Fruit fly (Drosophila melanogaster) whole organism, embryonic: ENCODE results near the gene CG31468.
A peak's percentile ranks its signal among the peaks of the same experiment; 100 is the strongest.

Experiments used
- Aef1 ChIP-seq: fragments of 200-800 bp; sonication (Bioruptor generic); IDR thresholded peaks from 3 replicates; pipeline ENCODE4 v1.3.6; 2022; ENCODE audit warnings: missing biosample characterization, missing genetic modification characterization
- Atf3 ChIP-seq: fragments of 200-800 bp; sonication (Bioruptor generic); optimal IDR thresholded peaks from 3 replicates; lab custom pipeline; 2016; ENCODE audit warnings: missing biosample characterization, missing genetic modification characterization
- Bdp1 ChIP-seq: fragments of 200-800 bp; sonication (Bioruptor generic); optimal IDR thresholded peaks from 3 replicates; lab custom pipeline; 2016; ENCODE audit warnings: missing biosample characterization, missing genetic modification characterization
- CG10321 ChIP-seq: fragments of 200-800 bp; sonication (Bioruptor generic); IDR thresholded peaks from 2 replicates; pipeline ENCODE4 v1.3.6; 2022; ENCODE audit warnings: missing biosample characterization, missing genetic modification characterization
- CG10565 ChIP-seq: fragments of 200-800 bp; sonication (Bioruptor generic); optimal IDR thresholded peaks from 3 replicates; lab custom pipeline; 2016; ENCODE audit warnings: missing biosample characterization, mild to moderate bottlenecking, missing genetic modification characterization
- CG10654 ChIP-seq: fragments of 200-800 bp; sonication (Bioruptor generic); optimal IDR thresholded peaks from 2 replicates; lab custom pipeline; 2016; ENCODE audit warnings: missing biosample characterization, missing genetic modification characterization
- CG10959 ChIP-seq: fragments of 200-800 bp; sonication (Bioruptor generic); IDR thresholded peaks from 2 replicates; pipeline ENCODE4 v1.3.6; 2022; ENCODE audit warnings: missing biosample characterization, missing genetic modification characterization
- CG11504 ChIP-seq: fragments of 200-800 bp; sonication (Bioruptor generic); optimal IDR thresholded peaks from 3 replicates; lab custom pipeline; 2019; ENCODE audit warnings: missing biosample characterization, mild to moderate bottlenecking, missing genetic modification characterization, moderate library complexity
- CG12659 ChIP-seq: fragments of 200-800 bp; sonication (Bioruptor generic); optimal IDR thresholded peaks from 3 replicates; lab custom pipeline; 2017; ENCODE audit warnings: mild to moderate bottlenecking, missing biosample characterization, missing genetic modification reagents, missing genetic modification characterization
- CG13296 ChIP-seq: fragments of 200-800 bp; sonication (Bioruptor generic); optimal IDR thresholded peaks from 3 replicates; lab custom pipeline; 2018; ENCODE audit warnings: missing biosample characterization, mild to moderate bottlenecking, missing genetic modification characterization
- CG16815 ChIP-seq: fragments of 200-800 bp; sonication (Bioruptor generic); optimal IDR thresholded peaks from 3 replicates; lab custom pipeline; 2017; ENCODE audit warnings: missing biosample characterization, mild to moderate bottlenecking, missing genetic modification characterization
- CG16863 ChIP-seq: fragments of 200-800 bp; sonication (Bioruptor generic); optimal IDR thresholded peaks from 3 replicates; lab custom pipeline; 2016; ENCODE audit warnings: missing biosample characterization, missing genetic modification characterization
- CG17612 ChIP-seq: fragments of 200-800 bp; sonication (Bioruptor generic); IDR thresholded peaks from 2 replicates; pipeline ENCODE4 v1.3.6; 2022; ENCODE audit warnings: missing biosample characterization, missing genetic modification characterization
- CG18476 ChIP-seq: fragments of 200-800 bp; sonication (Bioruptor generic); optimal IDR thresholded peaks from 2 replicates; lab custom pipeline; 2016; ENCODE audit warnings: missing biosample characterization, mild to moderate bottlenecking, missing genetic modification characterization
- CG18619 ChIP-seq: fragments of 200-800 bp; sonication (Bioruptor generic); optimal IDR thresholded peaks from 3 replicates; lab custom pipeline; 2017; ENCODE audit warnings: missing biosample characterization, mild to moderate bottlenecking, missing genetic modification characterization
- CG30431 ChIP-seq: fragments of 200-800 bp; sonication (Bioruptor generic); optimal IDR thresholded peaks from 2 replicates; lab custom pipeline; 2017; ENCODE audit warnings: missing biosample characterization, missing genetic modification characterization
- CG34422 ChIP-seq: fragments of 200-800 bp; sonication (Bioruptor generic); IDR thresholded peaks from 3 replicates; pipeline ENCODE4 v1.3.6; 2022; ENCODE audit warnings: missing biosample characterization, missing genetic modification characterization
- CG5245 ChIP-seq: fragments of 200-800 bp; sonication (Bioruptor generic); optimal IDR thresholded peaks from 3 replicates; lab custom pipeline; 2016; ENCODE audit warnings: missing biosample characterization, missing genetic modification characterization
- CG5953 ChIP-seq: fragments of 200-800 bp; sonication (Bioruptor generic); IDR thresholded peaks from 2 replicates; pipeline ENCODE4 v1.3.6; 2022; ENCODE audit warnings: missing biosample characterization, missing genetic modification characterization
- CG6272 ChIP-seq: fragments of 200-800 bp; sonication (Bioruptor generic); IDR thresholded peaks from 2 replicates; pipeline ENCODE4 v1.3.6; 2022; ENCODE audit warnings: missing biosample characterization, missing genetic modification characterization
- CG6654 ChIP-seq: fragments of 200-800 bp; sonication (Bioruptor generic); optimal IDR thresholded peaks from 2 replicates; lab custom pipeline; 2017; ENCODE audit warnings: missing biosample characterization, mild to moderate bottlenecking, missing genetic modification characterization
- CG7271 ChIP-seq: fragments of 200-800 bp; sonication (Bioruptor generic); optimal IDR thresholded peaks from 2 replicates; lab custom pipeline; 2018; ENCODE audit warnings: missing biosample characterization, mild to moderate bottlenecking, missing genetic modification characterization, moderate library complexity
- Dad ChIP-seq: fragments of 200-800 bp; sonication (Bioruptor generic); optimal IDR thresholded peaks from 3 replicates; lab custom pipeline; 2016; ENCODE audit warnings: missing biosample characterization, missing genetic modification characterization
- Dfd ChIP-seq, 2 experiments: fragments of >200 bp; optimal IDR thresholded peaks; 2 replicates each; lab custom pipeline; 2017; ENCODE audit warnings: missing biosample characterization in 2 of 2, missing genetic modification characterization in 2 of 2
- Doc3 ChIP-seq: fragments of 200-800 bp; sonication (Bioruptor generic); IDR thresholded peaks from 3 replicates; pipeline ENCODE4 v1.3.6; 2022; ENCODE audit warnings: missing biosample characterization, missing genetic modification characterization; ENCODE audit not compliant: partially characterized antibody
- E2f1 ChIP-seq: fragments of 200-800 bp; sonication (Bioruptor generic); IDR thresholded peaks from 2 replicates; pipeline ENCODE4 v1.3.6; 2022; ENCODE audit warnings: missing biosample characterization, missing genetic modification characterization
- H2.0 ChIP-seq: fragments of 200-800 bp; sonication (Bioruptor generic); IDR thresholded peaks from 2 replicates; pipeline ENCODE4 v1.3.6; 2022; ENCODE audit warnings: missing biosample characterization, missing genetic modification characterization
- Hsf ChIP-seq: fragments of 200-800 bp; sonication (Bioruptor generic); optimal IDR thresholded peaks from 3 replicates; lab custom pipeline; 2016; ENCODE audit warnings: missing biosample characterization, missing genetic modification characterization
- Lhr ChIP-seq: fragments of 200-800 bp; sonication (Bioruptor generic); optimal IDR thresholded peaks from 3 replicates; lab custom pipeline; 2017; ENCODE audit warnings: mild to moderate bottlenecking, missing biosample characterization, missing genetic modification reagents, missing genetic modification characterization
- MESR4 ChIP-seq: fragments of 200-800 bp; sonication (Bioruptor generic); optimal IDR thresholded peaks from 2 replicates; lab custom pipeline; 2018; ENCODE audit warnings: missing biosample characterization, mild to moderate bottlenecking, missing genetic modification characterization, moderate library complexity
- MTF-1 ChIP-seq: fragments of 200-800 bp; sonication (Bioruptor generic); optimal IDR thresholded peaks from 2 replicates; lab custom pipeline; 2018; ENCODE audit warnings: missing biosample characterization, mild to moderate bottlenecking, missing genetic modification characterization, borderline replicate concordance
- Mad ChIP-seq: fragments of 200-800 bp; sonication (Bioruptor generic); optimal IDR thresholded peaks from 2 replicates; lab custom pipeline; 2016; ENCODE audit warnings: missing biosample characterization, missing genetic modification characterization
- NFAT ChIP-seq: fragments of 200-800 bp; sonication (Bioruptor generic); IDR thresholded peaks from 2 replicates; pipeline ENCODE4 v1.3.6; 2022; ENCODE audit warnings: missing biosample characterization, missing genetic modification characterization
- Side ChIP-seq: fragments of 200-800 bp; sonication (Bioruptor generic); optimal IDR thresholded peaks from 2 replicates; lab custom pipeline; 2016; ENCODE audit warnings: missing biosample characterization, missing genetic modification characterization
- ab ChIP-seq: fragments of 200-800 bp; sonication (Bioruptor generic); optimal IDR thresholded peaks from 2 replicates; lab custom pipeline; 2016; ENCODE audit warnings: missing biosample characterization, missing genetic modification characterization
- ase ChIP-seq: fragments of 200-800 bp; sonication (Bioruptor generic); IDR thresholded peaks from 3 replicates; pipeline ENCODE4 v1.3.6; 2022; ENCODE audit warnings: missing biosample characterization, missing genetic modification characterization
- az2 ChIP-seq: fragments of 200-800 bp; sonication (Bioruptor generic); optimal IDR thresholded peaks from 3 replicates; lab custom pipeline; 2016; ENCODE audit warnings: missing biosample characterization, missing genetic modification characterization
- bcd ChIP-seq: fragments of 200-800 bp; sonication (Bioruptor generic); optimal IDR thresholded peaks from 2 replicates; lab custom pipeline; 2017; ENCODE audit warnings: missing biosample characterization, mild to moderate bottlenecking, missing genetic modification characterization
- br ChIP-seq: fragments of >200 bp; optimal IDR thresholded peaks from 2 replicates; lab custom pipeline; 2017
- corto ChIP-seq: fragments of 200-800 bp; sonication (Bioruptor generic); optimal IDR thresholded peaks from 2 replicates; lab custom pipeline; 2016; ENCODE audit warnings: missing biosample characterization, mild to moderate bottlenecking, missing genetic modification characterization, moderate library complexity
- disco-r ChIP-seq: fragments of 200-800 bp; sonication (Bioruptor generic); optimal IDR thresholded peaks from 2 replicates; lab custom pipeline; 2016; ENCODE audit warnings: missing biosample characterization, missing genetic modification characterization
- grn ChIP-seq: fragments of 200-800 bp; sonication (Bioruptor generic); optimal IDR thresholded peaks from 3 replicates; lab custom pipeline; 2017; ENCODE audit warnings: missing biosample characterization, missing genetic modification characterization
- kah ChIP-seq: fragments of 200-800 bp; sonication (Bioruptor generic); optimal IDR thresholded peaks from 2 replicates; lab custom pipeline; 2018; ENCODE audit warnings: missing biosample characterization, mild to moderate bottlenecking, missing genetic modification characterization
- lbe ChIP-seq: fragments of 200-800 bp; sonication (Bioruptor generic); optimal IDR thresholded peaks from 2 replicates; lab custom pipeline; 2016; ENCODE audit warnings: missing biosample characterization, mild to moderate bottlenecking, missing genetic modification characterization
- mam ChIP-seq: fragments of 200-800 bp; sonication (Bioruptor generic); optimal IDR thresholded peaks from 3 replicates; lab custom pipeline; 2016; ENCODE audit warnings: missing biosample characterization, missing genetic modification characterization
- org-1 ChIP-seq: fragments of 200-800 bp; sonication (Bioruptor generic); optimal IDR thresholded peaks from 2 replicates; lab custom pipeline; 2017; ENCODE audit warnings: missing biosample characterization, missing genetic modification characterization
- peb ChIP-seq: fragments of 200-800 bp; sonication (Bioruptor generic); IDR thresholded peaks from 2 replicates; pipeline ENCODE4 v1.3.6; 2022; ENCODE audit warnings: missing biosample characterization, missing genetic modification characterization
- salm ChIP-seq: fragments of 200-800 bp; sonication (Bioruptor generic); optimal IDR thresholded peaks from 2 replicates; lab custom pipeline; 2018; ENCODE audit warnings: missing biosample characterization, mild to moderate bottlenecking, missing genetic modification characterization
- scrt ChIP-seq: fragments of 200-800 bp; sonication (Bioruptor generic); optimal IDR thresholded peaks from 2 replicates; lab custom pipeline; 2018; ENCODE audit warnings: missing biosample characterization, mild to moderate bottlenecking, missing genetic modification characterization, moderate library complexity
- twi ChIP-seq: fragments of 200-800 bp; optimal IDR thresholded peaks from 2 replicates; lab custom pipeline; 2019; ENCODE audit warnings: missing biosample characterization, mild to moderate bottlenecking, missing genetic modification characterization, moderate library complexity
- wdn ChIP-seq: fragments of 200-800 bp; sonication (Bioruptor generic); IDR thresholded peaks from 2 replicates; pipeline ENCODE4 v1.3.6; 2022; ENCODE audit warnings: missing biosample characterization, missing genetic modification characterization
- zfh2 ChIP-seq: fragments of 200-800 bp; sonication (Bioruptor generic); optimal IDR thresholded peaks from 2 replicates; lab custom pipeline; 2016; ENCODE audit warnings: missing biosample characterization, missing genetic modification characterization

CG31468 gene

dm6 chr3R:23713901-23714300 lies 13.7 kb upstream of the CG31468 start (continued):
- TF ChIP-seq Doc3 (no peak), MTF-1 (GFP tag; lab: Kevin White, UChicago) (no peak), Dad (GFP tag; lab: Kevin White, UChicago) (peak; percentile 51), bcd (GFP tag; lab: Kevin White, UChicago) (peak; percentile 47), CG10959 (peak; percentile 13; the same call in 1 of the 2 replicates), NFAT (GFP tag; lab: Robert Waterston, UW) (no peak), wdn (GFP tag; lab: Robert Waterston, UW) (0 out of 2 replicates have a peak, but pooled peaks have one; percentile 27), br (lab: Kevin White, UChicago) (no peak), H2.0 (peak; percentile 57), Hsf (peak; percentile 57), salm (tag; lab: Kevin White, UChicago) (peak; percentile 56), CG17612 (GFP tag; lab: Robert Waterston, UW) (no peak), CG13296 (peak; percentile 11), az2 (GFP tag; lab: Kevin White, UChicago) (peak; percentile 78), twi (peak; percentile 31), CG34422 (GFP tag; lab: Robert Waterston, UW) (peak; percentile 60), lbe (GFP tag; lab: Kevin White, UChicago) (peak; percentile 77), Bdp1 (peak; percentile 41), CG18619 (GFP tag; lab: Kevin White, UChicago) (peak; percentile 41), CG18476 (GFP tag; lab: Kevin White, UChicago) (peak; percentile 34), grn (GFP tag; lab: Kevin White, UChicago) (no peak), corto (GFP tag; lab: Kevin White, UChicago) (peak; percentile 36), peb (GFP tag; lab: Robert Waterston, UW) (no peak), CG10654 (peak; percentile 56), CG5245 (GFP tag; lab: Kevin White, UChicago) (peak; percentile 59), CG12659 (GFP tag; lab: Kevin White, UChicago) (peak; percentile 38), scrt (GFP tag; lab: Kevin White, UChicago) (peak; percentile 14), org-1 (GFP tag; lab: Kevin White, UChicago) (peak; percentile 18), CG5953 (GFP tag; lab: Robert Waterston, UW) (peak; percentile 34; the same call in 1 of the 2 replicates), CG10321 (GFP tag; lab: Robert Waterston, UW) (no peak), CG16863 (GFP tag; lab: Kevin White, UChicago) (peak; percentile 43), CG7271 (tag; lab: Kevin White, UChicago) (peak; percentile 34), zfh2 (no peak), CG6272 (GFP tag; lab: Robert Waterston, UW) (no peak), Atf3 (GFP tag; lab: Kevin White, UChicago) (peak; percentile 41), Lhr (GFP tag; lab: Kevin White, UChicago) (peak; percentile 5), MESR4 (GFP tag; lab: Kevin White, UChicago) (no peak), kah (peak; percentile 38), CG6654 (GFP tag; lab: Kevin White, UChicago) (no peak), CG11504 (tag; lab: Kevin White, UChicago) (peak; percentile 65), Aef1 (GFP tag; lab: Robert Waterston, UW) (0 out of 3 replicates have a peak, but pooled peaks have one; percentile 19), Side (GFP tag; lab: Kevin White, UChicago) (peak; percentile 56), disco-r (GFP tag; lab: Kevin White, UChicago) (peak; percentile 0), Mad (GFP tag; lab: Kevin White, UChicago) (peak; percentile 62), mam (peak; percentile 20), ab (GFP tag; lab: Kevin White, UChicago) (peak; percentile 13), CG30431 (GFP tag; lab: Kevin White, UChicago) (peak; percentile 48), Dfd (GFP tag; optimal IDR thresholded peaks at IDR 0.05; lab: Kevin White, UChicago) (no peak), CG16815 (peak; percentile 47), ase (GFP tag; lab: Robert Waterston, UW) (0 out of 3 replicates have a peak, but pooled peaks have one; percentile 46), E2f1 (GFP tag; lab: Robert Waterston, UW) (peak; percentile 50), CG10565 (GFP tag; lab: Kevin White, UChicago) (no peak)
